Worm (Caenorhabditis elegans): ENCODE data around the gene T18D3.1.

DNA sequence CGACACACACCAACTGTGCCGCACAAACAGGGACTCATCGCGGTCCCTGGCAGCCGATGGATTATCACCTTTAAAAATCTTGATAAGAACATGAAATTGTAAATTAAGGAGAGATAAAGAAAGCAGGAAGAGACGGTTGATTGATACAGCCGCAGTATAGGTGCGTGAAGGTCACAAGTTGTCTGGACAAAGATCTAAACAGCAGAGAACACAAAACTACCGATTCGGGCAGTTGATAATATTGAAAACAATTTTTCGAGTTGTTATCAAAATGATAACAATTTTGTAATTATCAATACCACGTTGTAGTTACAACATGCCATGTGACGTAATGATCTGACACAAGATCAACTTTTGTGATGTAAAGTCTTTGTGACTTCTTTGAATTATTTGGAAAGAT lies 46.2 kb downstream of the T18D3.1 start:
- no peak for TF ChIP-seq him-1 (tag; optimal IDR thresholded peaks at IDR 0.05)
- TF ChIP-seq W03F9.2 (tag; optimal IDR thresholded peaks at IDR 0.05): peak; percentile 13
- no peak for TF ChIP-seq dao-5 (tag; optimal IDR thresholded peaks at IDR 0.05)
